Worm (Caenorhabditis elegans): ENCODE data around the gene scl-8.

DNA sequence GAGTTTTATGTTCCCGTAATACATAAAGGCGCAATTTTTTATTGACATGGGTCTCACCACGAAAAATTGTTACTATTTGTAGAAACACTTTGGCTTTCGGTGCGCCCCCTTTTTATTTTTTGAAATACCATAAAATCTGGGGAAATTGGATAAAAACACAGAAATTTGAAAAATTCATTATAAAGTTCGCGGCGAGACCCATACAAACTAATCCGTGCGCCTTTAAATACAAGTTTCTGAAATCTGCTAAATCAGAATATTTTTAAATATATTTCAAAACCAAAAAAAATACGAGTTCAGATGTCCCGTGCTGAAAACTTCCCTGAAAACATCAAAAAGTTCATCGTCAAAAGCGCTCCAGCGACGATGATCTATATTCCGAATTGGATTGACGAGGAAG is 35.8 kb downstream of the scl-8 start, which contains the start of gene B0564.2:
- no peak for TF ChIP-seq sea-2 (GFP tag; optimal IDR thresholded peaks at IDR 0.05)
- no peak for TF ChIP-seq nhr-237 (tag; optimal IDR thresholded peaks at IDR 0.05)
- no peak for TF ChIP-seq snpc-4 (tag; optimal IDR thresholded peaks at IDR 0.05)
- no peak for TF ChIP-seq zag-1 (tag; optimal IDR thresholded peaks at IDR 0.05)
- TF ChIP-seq nhr-11 (tag; optimal IDR thresholded peaks at IDR 0.05): no peak
- TF ChIP-seq egl-27 (tag; optimal IDR thresholded peaks at IDR 0.05): no peak
- TF ChIP-seq hmg-11 (tag; optimal IDR thresholded peaks at IDR 0.05): no peak

Measured in whole organism, L3 larva.